Worm (Caenorhabditis elegans): ENCODE results near the gene srbc-43.

- no peak for TF ChIP-seq tbx-37 (GFP tag; conservative IDR thresholded peaks at IDR 0.05)
- no peak for TF ChIP-seq ama-1 (optimal IDR thresholded peaks at IDR 0.05)
- TF ChIP-seq ets-7 (tag; optimal IDR thresholded peaks at IDR 0.05), result no peak
- TF ChIP-seq B0310.2 (tag; optimal IDR thresholded peaks at IDR 0.05), result no peak
- TF ChIP-seq aly-1 (tag; optimal IDR thresholded peaks at IDR 0.05), result no peak
- no peak for TF ChIP-seq pes-1 (GFP tag; IDR thresholded peaks at IDR 0.05)
Measured at ce11 chrV:12824777-12825176, 34.5 kb upstream of the srbc-43 start, which contains the start of gene ugt-16.
